Fruit fly (Drosophila melanogaster) whole organism, embryonic: ENCODE results near the gene CG18508.

Experiments used
- ATbp ChIP-seq: fragments of 200-800 bp; sonication (Bioruptor generic); optimal IDR thresholded peaks from 2 replicates; lab custom pipeline; 2017; ENCODE audit warnings: missing biosample characterization, mild to moderate bottlenecking, missing genetic modification characterization, missing genetic modification reagents
- Abd-B ChIP-seq: fragments of 200-800 bp; sonication (Bioruptor generic); optimal IDR thresholded peaks from 2 replicates; lab custom pipeline; 2018; ENCODE audit warnings: missing biosample characterization, mild to moderate bottlenecking, missing genetic modification characterization, moderate library complexity
- Bteb2 ChIP-seq: fragments of 200-800 bp; sonication (Bioruptor generic); optimal IDR thresholded peaks from 2 replicates; lab custom pipeline; 2016; ENCODE audit warnings: missing biosample characterization, missing genetic modification characterization
- CG10274 ChIP-seq: fragments of 200-800 bp; sonication (Bioruptor generic); optimal IDR thresholded peaks from 3 replicates; lab custom pipeline; 2017; ENCODE audit warnings: missing biosample characterization, mild to moderate bottlenecking, missing genetic modification characterization
- CG10959 ChIP-seq: fragments of 200-800 bp; sonication (Bioruptor generic); IDR thresholded peaks from 2 replicates; pipeline ENCODE4 v1.3.6; 2022; ENCODE audit warnings: missing biosample characterization, missing genetic modification characterization
- CG12104 ChIP-seq: fragments of 200-800 bp; sonication (Bioruptor generic); optimal IDR thresholded peaks from 3 replicates; lab custom pipeline; 2016; ENCODE audit warnings: missing biosample characterization, missing genetic modification characterization
- CG1233 ChIP-seq: fragments of 200-800 bp; sonication (Bioruptor generic); optimal IDR thresholded peaks from 4 replicates; lab custom pipeline; 2018; ENCODE audit warnings: missing biosample characterization, mild to moderate bottlenecking, missing genetic modification characterization
- CG15073 ChIP-seq: fragments of 200-800 bp; sonication (Bioruptor generic); optimal IDR thresholded peaks from 2 replicates; lab custom pipeline; 2016; ENCODE audit warnings: missing biosample characterization, missing genetic modification characterization
- CG16779 ChIP-seq: fragments of 200-800 bp; sonication (Bioruptor generic); IDR thresholded peaks from 2 replicates; pipeline ENCODE4 v1.3.6; 2022; ENCODE audit warnings: missing biosample characterization, missing genetic modification characterization
- CG16813 ChIP-seq: fragments of 200-800 bp; sonication (Bioruptor generic); IDR thresholded peaks from 3 replicates; pipeline ENCODE4 v1.3.6; 2022; ENCODE audit warnings: missing biosample characterization, missing genetic modification characterization; ENCODE audit not compliant: partially characterized antibody
- CG2199 ChIP-seq: fragments of 200-800 bp; sonication (Bioruptor generic); IDR thresholded peaks from 3 replicates; pipeline ENCODE4 v1.3.6; 2022; ENCODE audit warnings: missing biosample characterization, missing genetic modification characterization
- CG31224 ChIP-seq: fragments of 200-800 bp; sonication (Bioruptor generic); IDR thresholded peaks from 2 replicates; pipeline ENCODE4 v1.3.6; 2022; ENCODE audit warnings: missing biosample characterization, missing genetic modification characterization
- CG4282 ChIP-seq: fragments of 200-800 bp; sonication (Bioruptor generic); optimal IDR thresholded peaks from 2 replicates; lab custom pipeline; 2016; ENCODE audit warnings: missing biosample characterization, missing genetic modification characterization
- CG4820 ChIP-seq: fragments of 200-800 bp; sonication (Bioruptor generic); optimal IDR thresholded peaks from 3 replicates; lab custom pipeline; 2016; ENCODE audit warnings: missing biosample characterization, missing genetic modification characterization
- CG4854 ChIP-seq: fragments of 200-800 bp; sonication (Bioruptor generic); optimal IDR thresholded peaks from 2 replicates; lab custom pipeline; 2016; ENCODE audit warnings: missing biosample characterization, missing genetic modification characterization, inconsistent platforms
- CG6254 ChIP-seq: fragments of 200-800 bp; sonication (Bioruptor generic); optimal IDR thresholded peaks from 3 replicates; lab custom pipeline; 2017; ENCODE audit warnings: mild to moderate bottlenecking, missing biosample characterization, missing genetic modification reagents, missing genetic modification characterization
- CG7839 ChIP-seq: fragments of 200-800 bp; sonication (Bioruptor generic); optimal IDR thresholded peaks from 3 replicates; lab custom pipeline; 2018; ENCODE audit warnings: missing biosample characterization, mild to moderate bottlenecking, missing genetic modification characterization, moderate library complexity
- CG8281 ChIP-seq: fragments of 200-800 bp; sonication (Bioruptor generic); optimal IDR thresholded peaks from 2 replicates; lab custom pipeline; 2018; ENCODE audit warnings: missing biosample characterization, mild to moderate bottlenecking, missing genetic modification characterization, moderate library complexity
- CG8290 ChIP-seq, 3 experiments: fragments of 200-800 bp; sonication (Bioruptor generic); optimal IDR thresholded peaks; 2 replicates each; lab custom pipeline; 2016 to 2019; ENCODE audit warnings: missing biosample characterization in 3 of 3, missing genetic modification characterization in 3 of 3, mild to moderate bottlenecking in 2 of 3, moderate library complexity in 1 of 3
- CG9817 ChIP-seq: fragments of 200-800 bp; sonication (Bioruptor generic); optimal IDR thresholded peaks from 2 replicates; lab custom pipeline; 2018; ENCODE audit warnings: missing biosample characterization, mild to moderate bottlenecking, missing genetic modification characterization, moderate library complexity
- D ChIP-seq, 2 experiments: fragments of 200-800 bp in 1 of 2; fragments of >200 bp in 1 of 2; sonication (Bioruptor generic) in 1 of 2; optimal IDR thresholded peaks; 2 replicates in 1 of 2; 3 replicates in 1 of 2; lab custom pipeline; 2017; ENCODE audit warnings: mild to moderate bottlenecking in 1 of 2, missing biosample characterization in 1 of 2, missing genetic modification characterization in 1 of 2, missing genetic modification reagents in 1 of 2
- Dek ChIP-seq: fragments of 200-800 bp; sonication (Bioruptor generic); optimal IDR thresholded peaks from 3 replicates; lab custom pipeline; 2019; ENCODE audit warnings: missing biosample characterization, mild to moderate bottlenecking, missing genetic modification characterization, moderate library complexity
- Dref ChIP-seq: fragments of 200-800 bp; sonication (Bioruptor generic); IDR thresholded peaks from 2 replicates; pipeline ENCODE4 v1.3.6; 2022; ENCODE audit warnings: missing biosample characterization, missing genetic modification characterization
- Eip74EF ChIP-seq, 2 experiments: fragments of 200-800 bp in 1 of 2; fragments of >200 bp in 1 of 2; sonication (Bioruptor generic) in 1 of 2; optimal IDR thresholded peaks; 2 replicates each; lab custom pipeline; 2017 to 2019; ENCODE audit warnings: missing biosample characterization in 2 of 2, missing genetic modification characterization in 2 of 2, mild to moderate bottlenecking in 1 of 2, moderate library complexity in 1 of 2
- Fer2 ChIP-seq: fragments of 200-800 bp; sonication (Bioruptor generic); optimal IDR thresholded peaks from 2 replicates; lab custom pipeline; 2018; ENCODE audit warnings: missing biosample characterization, mild to moderate bottlenecking, missing genetic modification characterization, moderate library complexity
- Hr39 ChIP-seq: fragments of >200 bp; optimal IDR thresholded peaks from 2 replicates; lab custom pipeline; 2017
- MBD-R2 ChIP-seq: fragments of 200-800 bp; sonication (Bioruptor generic); IDR thresholded peaks from 2 replicates; pipeline ENCODE4 v1.3.6; 2022; ENCODE audit warnings: missing biosample characterization, missing genetic modification characterization
- MTF-1 ChIP-seq: fragments of 200-800 bp; sonication (Bioruptor generic); optimal IDR thresholded peaks from 2 replicates; lab custom pipeline; 2018; ENCODE audit warnings: missing biosample characterization, mild to moderate bottlenecking, missing genetic modification characterization, borderline replicate concordance
- Mes4 ChIP-seq: fragments of 200-800 bp; sonication (Bioruptor generic); optimal IDR thresholded peaks from 2 replicates; lab custom pipeline; 2016; ENCODE audit warnings: missing biosample characterization, missing genetic modification characterization
- NC2α ChIP-seq: fragments of 200-800 bp; sonication (Bioruptor generic); optimal IDR thresholded peaks from 2 replicates; lab custom pipeline; 2016; ENCODE audit warnings: missing biosample characterization, missing genetic modification characterization
- Opbp ChIP-seq: fragments of 200-800 bp; sonication (Bioruptor generic); IDR thresholded peaks from 3 replicates; pipeline ENCODE4 v1.3.6; 2022; ENCODE audit warnings: missing biosample characterization, missing genetic modification characterization; ENCODE audit not compliant: partially characterized antibody
- Six4 ChIP-seq: fragments of 200-800 bp; sonication (Bioruptor generic); optimal IDR thresholded peaks from 2 replicates; lab custom pipeline; 2016; ENCODE audit warnings: missing biosample characterization, missing genetic modification characterization
- Taf1 ChIP-seq: fragments of 200-800 bp; sonication (Bioruptor generic); IDR thresholded peaks from 2 replicates; pipeline ENCODE4 v1.3.6; 2022; ENCODE audit warnings: missing biosample characterization, missing genetic modification characterization
- Usf ChIP-seq: fragments of 200-800 bp; sonication (Bioruptor generic); optimal IDR thresholded peaks from 2 replicates; lab custom pipeline; 2017; ENCODE audit warnings: missing genotype, missing biosample characterization, missing genetic modification characterization
- ac ChIP-seq: fragments of 200-800 bp; sonication (Bioruptor generic); optimal IDR thresholded peaks from 3 replicates; lab custom pipeline; 2017; ENCODE audit warnings: missing biosample characterization, mild to moderate bottlenecking, missing genetic modification characterization
- ap ChIP-seq: fragments of 200-800 bp; sonication (Bioruptor generic); IDR thresholded peaks from 2 replicates; pipeline ENCODE4 v1.3.6; 2022; ENCODE audit warnings: missing biosample characterization, missing genetic modification characterization
- crc ChIP-seq: fragments of 200-800 bp; sonication (Bioruptor generic); optimal IDR thresholded peaks from 2 replicates; lab custom pipeline; 2016; ENCODE audit warnings: missing biosample characterization, missing genetic modification characterization
- disco-r ChIP-seq: fragments of 200-800 bp; sonication (Bioruptor generic); optimal IDR thresholded peaks from 2 replicates; lab custom pipeline; 2016; ENCODE audit warnings: missing biosample characterization, missing genetic modification characterization
- en ChIP-seq: fragments of 200-800 bp; sonication (Bioruptor generic); optimal IDR thresholded peaks from 2 replicates; lab custom pipeline; 2016; ENCODE audit warnings: missing biosample characterization, missing genetic modification characterization
- eve ChIP-seq, 2 experiments: fragments of >200 bp; optimal IDR thresholded peaks; 2 replicates each; lab custom pipeline; 2017; ENCODE audit warnings: missing biosample characterization in 2 of 2, missing genetic modification characterization in 2 of 2
- exex ChIP-seq: fragments of 200-800 bp; sonication (Bioruptor generic); optimal IDR thresholded peaks from 4 replicates; lab custom pipeline; 2018; ENCODE audit warnings: missing biosample characterization, mild to moderate bottlenecking, missing genetic modification characterization, moderate library complexity
- fd102C ChIP-seq: fragments of 200-800 bp; sonication (Bioruptor generic); optimal IDR thresholded peaks from 2 replicates; lab custom pipeline; 2018; ENCODE audit warnings: missing biosample characterization, mild to moderate bottlenecking, missing genetic modification characterization, moderate library complexity
- gt ChIP-seq: fragments of 200-800 bp; sonication (Bioruptor generic); IDR thresholded peaks from 2 replicates; pipeline ENCODE4 v1.3.6; 2022; ENCODE audit warnings: missing biosample characterization, missing genetic modification characterization
- pita ChIP-seq: fragments of 200-800 bp; sonication (Bioruptor generic); optimal IDR thresholded peaks from 2 replicates; lab custom pipeline; 2017; ENCODE audit warnings: missing biosample characterization, mild to moderate bottlenecking, missing genetic modification characterization
- psq ChIP-seq: fragments of 200-800 bp; sonication (Bioruptor generic); optimal IDR thresholded peaks from 2 replicates; lab custom pipeline; 2017; ENCODE audit warnings: missing biosample characterization, missing genetic modification characterization
- scrt ChIP-seq: fragments of 200-800 bp; sonication (Bioruptor generic); optimal IDR thresholded peaks from 2 replicates; lab custom pipeline; 2018; ENCODE audit warnings: missing biosample characterization, mild to moderate bottlenecking, missing genetic modification characterization, moderate library complexity
- slp2 ChIP-seq: fragments of 200-800 bp; sonication (Bioruptor generic); optimal IDR thresholded peaks from 2 replicates; lab custom pipeline; 2016; ENCODE audit warnings: missing biosample characterization, missing genetic modification characterization
- sqz ChIP-seq: fragments of 200-800 bp; sonication (Bioruptor generic); optimal IDR thresholded peaks from 3 replicates; lab custom pipeline; 2018; ENCODE audit warnings: missing biosample characterization, mild to moderate bottlenecking, missing genetic modification characterization
- ssp ChIP-seq: fragments of 200-800 bp; sonication (Bioruptor generic); IDR thresholded peaks from 2 replicates; pipeline ENCODE4 v1.3.6; 2022; ENCODE audit warnings: missing biosample characterization, missing genetic modification characterization
- tgo ChIP-seq: fragments of 200-800 bp; sonication (Bioruptor generic); IDR thresholded peaks from 3 replicates; pipeline ENCODE4 v1.3.6; 2022; ENCODE audit warnings: missing biosample characterization, missing genetic modification characterization
- vfl ChIP-seq: fragments of 200-800 bp; sonication (Bioruptor generic); optimal IDR thresholded peaks from 2 replicates; lab custom pipeline; 2016; ENCODE audit warnings: missing biosample characterization, missing genetic modification characterization

The CG18508 gene

dm6 chrX:3152280-3152679 is 20.7 kb downstream of the CG18508 start (continued):
- TF ChIP-seq Dek (tag; lab: Kevin White, UChicago) (no peak), pita (GFP tag; lab: Kevin White, UChicago) (no peak), disco-r (GFP tag; lab: Kevin White, UChicago) (no peak), CG2199 (GFP tag; lab: Robert Waterston, UW) (peak; percentile 79; the same call in 2 of the 3 replicates), sqz (GFP tag; lab: Kevin White, UChicago) (peak; percentile 21), CG12104 (no peak), Bteb2 (GFP tag; lab: Kevin White, UChicago) (no peak), CG4854 (GFP tag; lab: Kevin White, UChicago) (no peak), fd102C (GFP tag; lab: Kevin White, UChicago) (no peak), Usf (GFP tag; lab: Kevin White, UChicago) (no peak), CG4282 (no peak), ac (peak; percentile 64), MBD-R2 (GFP tag; lab: Robert Waterston, UW) (no peak), CG6254 (GFP tag; lab: Kevin White, UChicago) (no peak), exex (tag; lab: Kevin White, UChicago) (no peak), CG7839 (no peak), Six4 (GFP tag; lab: Kevin White, UChicago) (no peak), CG8290 (GFP tag; optimal IDR thresholded peaks at IDR 0.05; lab: Kevin White, UChicago) (no peak), CG8290 (tag; optimal IDR thresholded peaks at IDR 0.05; lab: Kevin White, UChicago) (no peak), Abd-B (GFP tag; lab: Kevin White, UChicago) (no peak), gt (GFP tag; lab: Robert Waterston, UW) (no peak), MTF-1 (GFP tag; lab: Kevin White, UChicago) (no peak), scrt (no peak), CG16779 (GFP tag; lab: Robert Waterston, UW) (no peak), CG15073 (GFP tag; lab: Kevin White, UChicago) (no peak), en (no peak), Fer2 (no peak), CG8281 (no peak), Mes4 (GFP tag; lab: Kevin White, UChicago) (no peak), vfl (no peak), Eip74EF (GFP tag; optimal IDR thresholded peaks at IDR 0.05; lab: Kevin White, UChicago) (no peak), ap (no peak), CG4820 (no peak), CG9817 (tag; lab: Kevin White, UChicago) (no peak), CG16813 (GFP tag; lab: Robert Waterston, UW) (no peak), crc (GFP tag; lab: Kevin White, UChicago) (no peak), CG10959 (GFP tag; lab: Robert Waterston, UW) (no peak), Dref (no peak), tgo (GFP tag; lab: Robert Waterston, UW) (no peak), D (optimal IDR thresholded peaks at IDR 0.05; lab: Kevin White, UChicago) (peak; percentile 85), D (GFP tag; optimal IDR thresholded peaks at IDR 0.05; lab: Kevin White, UChicago) (no peak), CG1233 (no peak), Hr39 (lab: Kevin White, UChicago) (no peak), ssp (GFP tag; lab: Robert Waterston, UW) (no peak), psq (GFP tag; lab: Kevin White, UChicago) (peak; percentile 22), CG10274 (no peak), NC2α (no peak), Opbp (no peak), Taf1 (no peak), eve (GFP tag; optimal IDR thresholded peaks at IDR 0.05; lab: Kevin White, UChicago) (no peak), ATbp (GFP tag; lab: Kevin White, UChicago) (no peak), slp2 (GFP tag; lab: Kevin White, UChicago) (no peak), CG31224 (no peak)
